Worm (Caenorhabditis elegans) whole organism, early embryonic: Measurements from ENCODE around the gene ttc-39B.

ENCODE experiments used
- aly-1 ChIP-seq: sonication (generic microtip); optimal IDR thresholded peaks from 2 replicates; lab custom pipeline; 2016; ENCODE audit warnings: missing genetic modification characterization, missing compliant biosample characterization
- ama-1 ChIP-seq: fragments of 150-350 bp; optimal IDR thresholded peaks from 2 replicates; lab custom pipeline; 2014
- ceh-13 ChIP-seq: fragments of 200-800 bp; sonication (Bioruptor generic); optimal IDR thresholded peaks from 2 replicates; lab custom pipeline; 2018; ENCODE audit warnings: mild to moderate bottlenecking, missing genetic modification characterization, missing compliant biosample characterization
- ceh-36 ChIP-seq: sonication (generic microtip); optimal IDR thresholded peaks from 2 replicates; lab custom pipeline; 2016; ENCODE audit warnings: missing genetic modification characterization, inconsistent platforms, missing compliant biosample characterization
- pes-1 ChIP-seq: fragments of 200-800 bp; sonication (Bioruptor generic); IDR thresholded peaks from 2 replicates; pipeline ENCODE4 v1.3.6; 2022; ENCODE audit warnings: missing genetic modification reagents, missing genetic modification characterization, missing compliant biosample characterization
- scrt-1 ChIP-seq: fragments of 200-800 bp; sonication (Bioruptor generic); IDR thresholded peaks from 2 replicates; pipeline ENCODE4 v1.3.6; 2022; ENCODE audit warnings: missing genetic modification characterization, missing compliant biosample characterization
- tbx-11 ChIP-seq: fragments of 200-800 bp; sonication (Bioruptor generic); IDR thresholded peaks from 2 replicates; pipeline ENCODE4 v1.3.6; 2022; ENCODE audit warnings: missing genetic modification characterization, missing compliant biosample characterization

- TF ChIP-seq scrt-1 (GFP tag; lab: Robert Waterston, UW) (no peak), ama-1 (lab: Kevin White, UChicago) (no peak), ceh-13 (GFP tag; lab: Kevin White, UChicago) (no peak), aly-1 (tag; lab: Kevin White, UChicago) (no peak), ceh-36 (tag; lab: Kevin White, UChicago) (no peak), pes-1 (GFP tag; lab: Robert Waterston, UW) (no peak), tbx-11 (GFP tag; lab: Robert Waterston, UW) (no peak)
Measured at ce11 chrII:6344513-6344912, 10.7 kb upstream of the ttc-39B start.
